Fruit fly (Drosophila melanogaster) whole organism: Measurements from ENCODE around the gene CG5273.

Experiments
- CG8478 ChIP-seq: fragments of >200 bp; optimal IDR thresholded peaks from 2 replicates; lab custom pipeline; 2018; ENCODE audit warnings: inconsistent platforms
- Dll ChIP-seq: fragments of >200 bp; optimal IDR thresholded peaks from 2 replicates; lab custom pipeline; 2017
- pan ChIP-seq: fragments of >200 bp; optimal IDR thresholded peaks from 2 replicates; lab custom pipeline; 2017
- psq ChIP-seq: fragments of >200 bp; optimal IDR thresholded peaks from 2 replicates; lab custom pipeline; 2017
- usp ChIP-seq: fragments of >200 bp; optimal IDR thresholded peaks from 2 replicates; lab custom pipeline; 2017; ENCODE audit warnings: missing biosample characterization, missing genetic modification characterization, mixed read lengths

dm6 chrX:713249-713898 lies 46.0 kb upstream of the CG5273 start:
- TF ChIP-seq Dll = no peak
- TF ChIP-seq usp (GFP tag; lab: Kevin White, UChicago) = no peak
- TF ChIP-seq CG8478 = no peak
- no peak for TF ChIP-seq pan (lab: Kevin White, UChicago)
- no peak for TF ChIP-seq psq (lab: Kevin White, UChicago)
